Worm (Caenorhabditis elegans) whole organism, late embryonic: ENCODE results near the gene myo-3.

Experiments used
- T23F11.4 ChIP-seq: fragments of 200-800 bp; sonication (Bioruptor generic); optimal IDR thresholded peaks from 2 replicates; lab custom pipeline; 2018; ENCODE audit warnings: mild to moderate bottlenecking, missing genetic modification characterization, missing compliant biosample characterization
- ama-1 ChIP-seq: fragments of 150-350 bp; optimal IDR thresholded peaks from 2 replicates; lab custom pipeline; 2014
- ceh-19 ChIP-seq: fragments of 200-800 bp; sonication (Bioruptor generic); optimal IDR thresholded peaks from 2 replicates; lab custom pipeline; 2018; ENCODE audit warnings: mild to moderate bottlenecking, missing genetic modification characterization, missing compliant biosample characterization
- dve-1 ChIP-seq: sonication (generic microtip); optimal IDR thresholded peaks from 2 replicates; lab custom pipeline; 2017; ENCODE audit warnings: antibody characterized with exemption, mild to moderate bottlenecking, missing genetic modification characterization, missing compliant biosample characterization
- elt-2 ChIP-seq: sonication (generic microtip); optimal IDR thresholded peaks from 2 replicates; lab custom pipeline; 2016; ENCODE audit warnings: missing genetic modification reagents, missing genetic modification characterization, missing compliant biosample characterization
- fkh-10 ChIP-seq: fragments of 150-350 bp; optimal IDR thresholded peaks from 2 replicates; lab custom pipeline; 2014; ENCODE audit warnings: missing biosample characterization, missing genetic modification reagents, missing genetic modification characterization
- nfya-1 ChIP-seq: sonication (generic microtip); optimal IDR thresholded peaks from 2 replicates; lab custom pipeline; 2017; ENCODE audit warnings: missing genetic modification characterization, mild to moderate bottlenecking, missing compliant biosample characterization, antibody characterized with exemption, moderate library complexity
- nhr-11 ChIP-seq: fragments of 150-350 bp; optimal IDR thresholded peaks from 2 replicates; lab custom pipeline; 2014; ENCODE audit warnings: missing biosample characterization, missing genetic modification characterization
- pag-3 ChIP-seq: sonication (generic microtip); optimal IDR thresholded peaks from 2 replicates; lab custom pipeline; 2016; ENCODE audit warnings: missing compliant biosample characterization, missing genetic modification characterization, borderline replicate concordance
- pha-4 ChIP-seq: fragments of 150-350 bp; optimal IDR thresholded peaks from 2 replicates; lab custom pipeline; 2018; ENCODE audit warnings: missing biosample characterization, missing genetic modification reagents, missing genetic modification characterization
- rnt-1 ChIP-seq: sonication (generic microtip); optimal IDR thresholded peaks from 2 replicates; lab custom pipeline; 2016; ENCODE audit warnings: missing genetic modification characterization, missing compliant biosample characterization
- tbx-2 ChIP-seq: sonication (generic microtip); optimal IDR thresholded peaks from 2 replicates; lab custom pipeline; 2016; ENCODE audit warnings: missing genetic modification characterization, missing compliant biosample characterization
- unc-86 ChIP-seq: sonication (generic microtip); optimal IDR thresholded peaks from 2 replicates; lab custom pipeline; 2016; ENCODE audit warnings: missing genetic modification characterization, missing compliant biosample characterization

ce11 chrV:12251041-12251440, 16.9 kb upstream of the myo-3 start, which contains the start of gene T04H1.5:
- no peak for TF ChIP-seq T23F11.4
- TF ChIP-seq pag-3, result no peak
- TF ChIP-seq nfya-1, result no peak
- TF ChIP-seq unc-86, result no peak
- no peak for TF ChIP-seq rnt-1 (tag; lab: Kevin White, UChicago)
- no peak for TF ChIP-seq dve-1 (tag; lab: Kevin White, UChicago)
- TF ChIP-seq pha-4 (tag; lab: Kevin White, UChicago), result no peak
- TF ChIP-seq ceh-19 (GFP tag; lab: Kevin White, UChicago), result no peak
- no peak for TF ChIP-seq ama-1 (lab: Kevin White, UChicago)
- no peak for TF ChIP-seq tbx-2 (tag; lab: Kevin White, UChicago)
- no peak for TF ChIP-seq fkh-10 (GFP tag; lab: Kevin White, UChicago)
- TF ChIP-seq nhr-11 (tag; lab: Kevin White, UChicago), result no peak
- TF ChIP-seq elt-2 (tag; lab: Kevin White, UChicago), result no peak
